Worm (Caenorhabditis elegans) whole organism, L2 larva: ENCODE data around the gene hlh-8.

ENCODE experiments used
- F13H6.1 ChIP-seq: sonication (generic microtip); optimal IDR thresholded peaks from 2 replicates; lab custom pipeline; 2016; ENCODE audit warnings: missing genetic modification characterization, missing compliant biosample characterization
- R02D3.7 ChIP-seq: fragments of 150-350 bp; optimal IDR thresholded peaks from 2 replicates; lab custom pipeline; 2014; ENCODE audit warnings: missing biosample characterization, missing genetic modification characterization
- alr-1 ChIP-seq: fragments of 150-350 bp; optimal IDR thresholded peaks from 2 replicates; lab custom pipeline; 2014; ENCODE audit warnings: missing biosample characterization, missing genetic modification characterization
- ama-1 ChIP-seq: fragments of 150-350 bp; optimal IDR thresholded peaks from 2 replicates; lab custom pipeline; 2018; ENCODE audit warnings: inconsistent platforms
- ceh-16 ChIP-seq: fragments of 150-350 bp; optimal IDR thresholded peaks from 2 replicates; lab custom pipeline; 2014; ENCODE audit warnings: missing biosample characterization, missing genetic modification characterization
- ceh-82 ChIP-seq: fragments of 150-350 bp; optimal IDR thresholded peaks from 2 replicates; lab custom pipeline; 2014; ENCODE audit warnings: missing biosample characterization, missing genetic modification characterization
- egl-27 ChIP-seq: sonication (generic microtip); optimal IDR thresholded peaks from 3 replicates; lab custom pipeline; 2017; ENCODE audit warnings: missing biosample characterization, missing genetic modification reagents, missing genetic modification characterization
- elt-1 ChIP-seq: fragments of 150-350 bp; optimal IDR thresholded peaks from 2 replicates; lab custom pipeline; 2014; ENCODE audit warnings: missing biosample characterization, missing genetic modification characterization
- lin-13 ChIP-seq: fragments of 150-350 bp; optimal IDR thresholded peaks from 2 replicates; lab custom pipeline; 2014; ENCODE audit warnings: missing biosample characterization, missing genetic modification reagents, missing genetic modification characterization
- nhr-11 ChIP-seq: fragments of 150-350 bp; optimal IDR thresholded peaks from 2 replicates; lab custom pipeline; 2014; ENCODE audit warnings: missing biosample characterization, missing genetic modification characterization
- snpc-4 ChIP-seq: fragments of 150-350 bp; optimal IDR thresholded peaks from 2 replicates; lab custom pipeline; 2014; ENCODE audit warnings: missing biosample characterization, missing genetic modification characterization
- unc-39 ChIP-seq: fragments of 150-350 bp; optimal IDR thresholded peaks from 2 replicates; lab custom pipeline; 2014; ENCODE audit warnings: missing biosample characterization, missing genetic modification characterization
- unc-62 ChIP-seq: fragments of 150-350 bp; optimal IDR thresholded peaks from 2 replicates; lab custom pipeline; 2014; ENCODE audit warnings: missing biosample characterization, missing genetic modification reagents, missing genetic modification characterization

DNA sequence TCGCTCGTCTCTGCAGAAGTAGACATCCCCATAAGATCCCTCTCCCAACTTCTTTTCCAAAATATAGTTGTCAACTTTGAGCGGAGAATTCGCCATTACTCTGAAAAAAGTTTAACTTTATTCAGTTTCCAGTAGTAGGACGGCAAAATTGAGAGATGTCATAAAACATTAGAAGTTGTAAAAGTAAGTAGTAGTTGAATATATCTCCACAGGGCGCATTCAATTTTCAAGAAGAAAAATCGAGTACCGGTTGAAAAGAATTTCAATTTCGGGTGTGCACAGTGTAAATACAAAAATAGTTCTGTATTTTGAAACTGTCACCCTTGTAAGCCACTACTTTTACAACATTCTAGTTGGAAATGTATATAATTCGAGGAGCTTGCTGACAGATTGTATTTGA, 34.4 kb downstream of the hlh-8 start, which contains the start of gene F22F1.2:
- TF ChIP-seq nhr-11 (tag; lab: Kevin White, UChicago) = no peak
- TF ChIP-seq lin-13 (GFP tag; lab: Kevin White, UChicago) = no peak
- TF ChIP-seq ama-1 (lab: Kevin White, UChicago) = no peak
- no peak for TF ChIP-seq R02D3.7 (tag; lab: Kevin White, UChicago)
- no peak for TF ChIP-seq alr-1
- TF ChIP-seq unc-39 (tag; lab: Kevin White, UChicago) = no peak
- no peak for TF ChIP-seq ceh-16
- TF ChIP-seq elt-1 (tag; lab: Kevin White, UChicago) = no peak
- TF ChIP-seq F13H6.1 (tag; lab: Kevin White, UChicago) = no peak
- no peak for TF ChIP-seq snpc-4
- TF ChIP-seq ceh-82 (tag; lab: Kevin White, UChicago) = no peak
- no peak for TF ChIP-seq unc-62 (GFP tag; lab: Kevin White, UChicago)
- TF ChIP-seq egl-27 (tag; lab: Kevin White, UChicago) = no peak
